Worm (Caenorhabditis elegans) whole organism, early embryonic: ENCODE measurements around the gene K02E11.7.

ENCODE experiments used
- B0310.2 ChIP-seq: sonication (generic microtip); optimal IDR thresholded peaks from 2 replicates; lab custom pipeline; 2016; ENCODE audit warnings: mild to moderate bottlenecking, missing genetic modification characterization, missing compliant biosample characterization
- F13C5.2 ChIP-seq: sonication (generic microtip); optimal IDR thresholded peaks from 2 replicates; lab custom pipeline; 2017; ENCODE audit warnings: mild to moderate bottlenecking, missing genetic modification characterization, inconsistent platforms, missing compliant biosample characterization
- aly-1 ChIP-seq: sonication (generic microtip); optimal IDR thresholded peaks from 2 replicates; lab custom pipeline; 2016; ENCODE audit warnings: missing genetic modification characterization, missing compliant biosample characterization
- ama-1 ChIP-seq: fragments of 150-350 bp; optimal IDR thresholded peaks from 2 replicates; lab custom pipeline; 2014
- ceh-13 ChIP-seq: fragments of 200-800 bp; sonication (Bioruptor generic); optimal IDR thresholded peaks from 2 replicates; lab custom pipeline; 2018; ENCODE audit warnings: mild to moderate bottlenecking, missing genetic modification characterization, missing compliant biosample characterization
- ceh-36 ChIP-seq: sonication (generic microtip); optimal IDR thresholded peaks from 2 replicates; lab custom pipeline; 2016; ENCODE audit warnings: missing genetic modification characterization, inconsistent platforms, missing compliant biosample characterization
- ets-7 ChIP-seq: sonication (generic microtip); optimal IDR thresholded peaks from 2 replicates; lab custom pipeline; 2016; ENCODE audit warnings: missing genotype, missing genetic modification characterization, missing compliant biosample characterization
- hmg-4 ChIP-seq: fragments of 200-800 bp; sonication (Bioruptor generic); optimal IDR thresholded peaks from 2 replicates; lab custom pipeline; 2018; ENCODE audit warnings: mild to moderate bottlenecking, missing genetic modification characterization, missing compliant biosample characterization
- hnd-1 ChIP-seq: sonication (generic microtip); optimal IDR thresholded peaks from 2 replicates; lab custom pipeline; 2016; ENCODE audit warnings: missing genetic modification characterization, missing compliant biosample characterization
- scrt-1 ChIP-seq: fragments of 200-800 bp; sonication (Bioruptor generic); IDR thresholded peaks from 2 replicates; pipeline ENCODE4 v1.3.6; 2022; ENCODE audit warnings: missing genetic modification characterization, missing compliant biosample characterization
- sea-1 ChIP-seq: fragments of 200-800 bp; sonication (Bioruptor generic); conservative IDR thresholded peaks from 2 replicates; pipeline ENCODE4 v1.3.6; 2022; ENCODE audit warnings: missing genetic modification characterization, missing compliant biosample characterization
- tbx-11 ChIP-seq: fragments of 200-800 bp; sonication (Bioruptor generic); IDR thresholded peaks from 2 replicates; pipeline ENCODE4 v1.3.6; 2022; ENCODE audit warnings: missing genetic modification characterization, missing compliant biosample characterization
- tbx-37 ChIP-seq: fragments of 200-800 bp; sonication (Bioruptor generic); conservative IDR thresholded peaks from 2 replicates; pipeline ENCODE4 v1.3.6; 2022; ENCODE audit warnings: missing genetic modification reagents, missing genetic modification characterization, missing compliant biosample characterization
- tra-4 ChIP-seq: sonication (generic microtip); optimal IDR thresholded peaks from 2 replicates; lab custom pipeline; 2017; ENCODE audit warnings: missing genetic modification characterization, missing compliant biosample characterization

ce11 chrV:14299569-14300064 is 45.5 kb upstream of the K02E11.7 start, which contains the start of the genes spig-3 and F14D7.12:
- TF ChIP-seq ama-1 = no peak
- no peak for TF ChIP-seq tbx-37 (GFP tag; lab: Robert Waterston, UW)
- TF ChIP-seq ceh-36 (tag; lab: Kevin White, UChicago) = no peak
- no peak for TF ChIP-seq scrt-1 (GFP tag; lab: Robert Waterston, UW)
- no peak for TF ChIP-seq aly-1 (tag; lab: Kevin White, UChicago)
- TF ChIP-seq tra-4 (tag; lab: Kevin White, UChicago) = no peak
- TF ChIP-seq ceh-13 (GFP tag; lab: Kevin White, UChicago) = no peak
- TF ChIP-seq sea-1 = no peak
- TF ChIP-seq F13C5.2 (tag; lab: Kevin White, UChicago) = no peak
- TF ChIP-seq ets-7 = no peak
- no peak for TF ChIP-seq hnd-1 (tag; lab: Kevin White, UChicago)
- TF ChIP-seq tbx-11 (GFP tag; lab: Robert Waterston, UW) = no peak
- no peak for TF ChIP-seq B0310.2 (tag; lab: Kevin White, UChicago)
- no peak for TF ChIP-seq hmg-4 (GFP tag; lab: Kevin White, UChicago)
